Worm (Caenorhabditis elegans) whole organism, L3 larva: ENCODE results near the gene rpl-22.

ENCODE experiments used
- aly-2 ChIP-seq: fragments of 150-350 bp; optimal IDR thresholded peaks from 2 replicates; lab custom pipeline; 2014; ENCODE audit warnings: missing biosample characterization, missing genetic modification characterization
- ceh-16 ChIP-seq: sonication (generic microtip); optimal IDR thresholded peaks from 2 replicates; lab custom pipeline; 2017; ENCODE audit warnings: missing biosample characterization, missing genetic modification characterization
- egl-27 ChIP-seq: sonication (generic microtip); optimal IDR thresholded peaks from 4 replicates; lab custom pipeline; 2017; ENCODE audit warnings: missing biosample characterization, missing genetic modification reagents, missing genetic modification characterization
- fkh-10 ChIP-seq: sonication (generic microtip); optimal IDR thresholded peaks from 2 replicates; lab custom pipeline; 2017; ENCODE audit warnings: missing biosample characterization, missing genetic modification reagents, missing genetic modification characterization
- jun-1 ChIP-seq: fragments of 150-350 bp; optimal IDR thresholded peaks from 2 replicates; lab custom pipeline; 2014; ENCODE audit warnings: missing biosample characterization, missing genetic modification reagents, missing genetic modification characterization
- lin-39 ChIP-seq: fragments of 150-350 bp; optimal IDR thresholded peaks from 2 replicates; lab custom pipeline; 2018; ENCODE audit warnings: missing biosample characterization, missing genetic modification reagents, missing genetic modification characterization
- nhr-28 ChIP-seq: fragments of 150-350 bp; optimal IDR thresholded peaks from 2 replicates; lab custom pipeline; 2014; ENCODE audit warnings: missing biosample characterization, missing genetic modification characterization
- nhr-43 ChIP-seq: sonication (generic microtip); optimal IDR thresholded peaks from 2 replicates; lab custom pipeline; 2016; ENCODE audit warnings: mild to moderate bottlenecking, missing genetic modification characterization, missing compliant biosample characterization; ENCODE audit not compliant: poor library complexity, severe bottlenecking
- nhr-77 ChIP-seq: fragments of 150-350 bp; optimal IDR thresholded peaks from 2 replicates; lab custom pipeline; 2014; ENCODE audit warnings: missing biosample characterization, missing genetic modification characterization
- snpc-4 ChIP-seq: fragments of 150-350 bp; optimal IDR thresholded peaks from 2 replicates; lab custom pipeline; 2014; ENCODE audit warnings: missing biosample characterization, missing genetic modification characterization
- unc-62 ChIP-seq: fragments of 150-350 bp; sonication (generic microtip); optimal IDR thresholded peaks from 4 replicates; lab custom pipeline; 2014; ENCODE audit warnings: missing biosample characterization, missing genetic modification reagents, missing genetic modification characterization
- ztf-4 ChIP-seq: fragments of 150-350 bp; optimal IDR thresholded peaks from 2 replicates; lab custom pipeline; 2014; ENCODE audit warnings: missing biosample characterization, missing genetic modification characterization

DNA sequence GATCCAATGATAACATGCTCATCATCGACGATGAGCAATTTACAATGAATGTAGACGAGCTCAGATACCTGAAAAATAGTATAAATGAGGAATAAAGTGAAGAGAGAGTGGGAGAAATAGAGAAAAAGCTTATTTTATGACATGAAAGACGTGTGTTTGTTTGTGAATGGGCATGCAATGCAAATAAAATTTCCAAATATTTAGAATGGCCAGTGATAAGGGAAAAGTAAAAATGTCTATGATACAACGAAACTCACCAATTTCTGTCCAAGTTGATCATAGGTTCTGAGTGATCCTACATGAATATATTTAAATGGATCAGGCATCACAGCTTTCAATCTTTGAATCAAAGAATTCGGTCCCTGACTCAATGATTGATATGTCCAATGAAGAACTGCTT is 30.7 kb downstream of the rpl-22 start:
- no peak for TF ChIP-seq nhr-77 (tag; lab: Kevin White, UChicago)
- no peak for TF ChIP-seq nhr-43 (tag; lab: Kevin White, UChicago)
- TF ChIP-seq jun-1: no peak
- no peak for TF ChIP-seq ztf-4
- TF ChIP-seq fkh-10: no peak
- TF ChIP-seq egl-27: no peak
- no peak for TF ChIP-seq unc-62
- TF ChIP-seq lin-39 (tag; lab: Kevin White, UChicago): no peak
- TF ChIP-seq ceh-16: no peak
- no peak for TF ChIP-seq aly-2 (tag; lab: Kevin White, UChicago)
- no peak for TF ChIP-seq snpc-4 (tag; lab: Kevin White, UChicago)
- TF ChIP-seq nhr-28 (tag; lab: Kevin White, UChicago): no peak
